Fruit fly (Drosophila melanogaster) whole organism, prepupa: ENCODE data around the gene Stt3A.

ENCODE experiments used
- Blimp-1 ChIP-seq: fragments of 200-800 bp; sonication (Bioruptor generic); optimal IDR thresholded peaks from 3 replicates; lab custom pipeline; 2017; ENCODE audit warnings: missing biosample characterization, missing genetic modification characterization, mild to moderate bottlenecking, moderate library complexity, missing genetic modification reagents
- CG10631 ChIP-seq: fragments of 200-800 bp; sonication (Bioruptor generic); optimal IDR thresholded peaks from 2 replicates; lab custom pipeline; 2016; ENCODE audit warnings: missing biosample characterization, missing genetic modification characterization
- CG11294 ChIP-seq: fragments of 200-800 bp; sonication (Bioruptor generic); IDR thresholded peaks from 2 replicates; pipeline ENCODE4 v1.3.6; 2022; ENCODE audit warnings: missing biosample characterization, missing genetic modification characterization
- CG11762 ChIP-seq: fragments of 200-800 bp; sonication (Bioruptor generic); optimal IDR thresholded peaks from 3 replicates; lab custom pipeline; 2016; ENCODE audit warnings: missing biosample characterization, missing genetic modification characterization; ENCODE audit not compliant: insufficient read depth
- CG15336 ChIP-seq: fragments of 200-800 bp; sonication (Bioruptor generic); IDR thresholded peaks from 2 replicates; pipeline ENCODE4 v1.3.6; 2022; ENCODE audit warnings: missing biosample characterization, missing genetic modification characterization
- CG16779 ChIP-seq: fragments of 200-800 bp; sonication (Bioruptor generic); optimal IDR thresholded peaks from 3 replicates; lab custom pipeline; 2017; ENCODE audit warnings: missing biosample characterization, mild to moderate bottlenecking, missing genetic modification characterization
- CG3032 ChIP-seq: fragments of 200-800 bp; optimal IDR thresholded peaks from 2 replicates; lab custom pipeline; 2019; ENCODE audit warnings: missing biosample characterization, mild to moderate bottlenecking, missing genetic modification characterization, moderate library complexity
- CG32006 ChIP-seq: fragments of 200-800 bp; sonication (Bioruptor generic); optimal IDR thresholded peaks from 3 replicates; lab custom pipeline; 2017; ENCODE audit warnings: missing biosample characterization, mild to moderate bottlenecking, missing genetic modification characterization
- CG34406 ChIP-seq: fragments of 200-800 bp; sonication (Bioruptor generic); optimal IDR thresholded peaks from 3 replicates; lab custom pipeline; 2016; ENCODE audit warnings: missing biosample characterization, missing genetic modification characterization
- CG3919 ChIP-seq: fragments of 200-800 bp; sonication (Bioruptor generic); optimal IDR thresholded peaks from 3 replicates; lab custom pipeline; 2016; ENCODE audit warnings: missing biosample characterization, missing genetic modification characterization
- CG6276 ChIP-seq: fragments of 200-800 bp; sonication (Bioruptor generic); optimal IDR thresholded peaks from 2 replicates; lab custom pipeline; 2017; ENCODE audit warnings: missing biosample characterization, mild to moderate bottlenecking, missing genetic modification characterization
- CG6792 ChIP-seq: fragments of 200-800 bp; sonication (Bioruptor generic); optimal IDR thresholded peaks from 3 replicates; lab custom pipeline; 2016; ENCODE audit warnings: missing biosample characterization, missing genetic modification characterization
- CG6808 ChIP-seq: fragments of 200-800 bp; sonication (Bioruptor generic); optimal IDR thresholded peaks from 3 replicates; lab custom pipeline; 2017; ENCODE audit warnings: missing biosample characterization, missing genetic modification characterization, mild to moderate bottlenecking, moderate library complexity, missing genetic modification reagents
- CG6854 ChIP-seq: fragments of 200-800 bp; sonication (Bioruptor generic); optimal IDR thresholded peaks from 2 replicates; lab custom pipeline; 2017; ENCODE audit warnings: missing biosample characterization, mild to moderate bottlenecking, missing genetic modification characterization
- CG7368 ChIP-seq: fragments of 200-800 bp; sonication (Bioruptor generic); optimal IDR thresholded peaks from 3 replicates; lab custom pipeline; 2016; ENCODE audit warnings: missing biosample characterization, missing genetic modification characterization
- CG8632 ChIP-seq: fragments of 200-800 bp; sonication (Bioruptor generic); optimal IDR thresholded peaks from 3 replicates; lab custom pipeline; 2016; ENCODE audit warnings: missing biosample characterization, missing genetic modification characterization
- CG9139 ChIP-seq: fragments of 200-800 bp; sonication (Bioruptor generic); optimal IDR thresholded peaks from 3 replicates; lab custom pipeline; 2017; ENCODE audit warnings: missing biosample characterization, mild to moderate bottlenecking, missing genetic modification characterization
- Eip75B ChIP-seq: fragments of 200-800 bp; sonication (Bioruptor generic); optimal IDR thresholded peaks from 3 replicates; lab custom pipeline; 2016; ENCODE audit warnings: missing biosample characterization, missing genetic modification characterization
- Eip78C ChIP-seq: fragments of 200-800 bp; sonication (Bioruptor generic); peaks from one replicate; lab custom pipeline; 2016; ENCODE audit warnings: missing biosample characterization, missing genetic modification characterization
- Eip93F ChIP-seq: fragments of 200-800 bp; sonication (Bioruptor generic); optimal IDR thresholded peaks from 2 replicates; lab custom pipeline; 2016; ENCODE audit warnings: missing biosample characterization, mild to moderate bottlenecking, missing genetic modification characterization
- Ets21C ChIP-seq: fragments of 200-800 bp; sonication (Bioruptor generic); optimal IDR thresholded peaks from 3 replicates; lab custom pipeline; 2016; ENCODE audit warnings: missing biosample characterization, missing genetic modification characterization
- Gug ChIP-seq: fragments of 200-800 bp; sonication (Bioruptor generic); IDR thresholded peaks from 2 replicates; pipeline ENCODE4 v1.3.6; 2022; ENCODE audit warnings: missing biosample characterization, missing genetic modification characterization
- Hr38 ChIP-seq: sonication (Bioruptor generic); optimal IDR thresholded peaks from 2 replicates; lab custom pipeline; 2016; ENCODE audit warnings: missing biosample characterization, missing genetic modification characterization
- Hr4 ChIP-seq: fragments of 200-800 bp; sonication (Bioruptor generic); optimal IDR thresholded peaks from 3 replicates; lab custom pipeline; 2016; ENCODE audit warnings: missing biosample characterization, missing genetic modification characterization
- OdsH ChIP-seq: fragments of 200-800 bp; sonication (Bioruptor generic); optimal IDR thresholded peaks from 3 replicates; lab custom pipeline; 2016; ENCODE audit warnings: missing biosample characterization, missing genetic modification characterization
- Smox ChIP-seq: fragments of 200-800 bp; sonication (Bioruptor generic); optimal IDR thresholded peaks from 3 replicates; lab custom pipeline; 2016; ENCODE audit warnings: missing biosample characterization, missing genetic modification characterization
- Sox102F ChIP-seq: fragments of 200-800 bp; sonication (Bioruptor generic); optimal IDR thresholded peaks from 2 replicates; lab custom pipeline; 2016; ENCODE audit warnings: missing biosample characterization, mild to moderate bottlenecking, missing genetic modification characterization
- Sox14 ChIP-seq: fragments of 200-800 bp; sonication (Bioruptor generic); optimal IDR thresholded peaks from 3 replicates; lab custom pipeline; 2016; ENCODE audit warnings: missing biosample characterization, missing genetic modification characterization
- Sox15 ChIP-seq: fragments of 200-800 bp; sonication (Bioruptor generic); optimal IDR thresholded peaks from 3 replicates; lab custom pipeline; 2016; ENCODE audit warnings: missing biosample characterization, missing genetic modification characterization
- achi ChIP-seq: fragments of 200-800 bp; sonication (Bioruptor generic); optimal IDR thresholded peaks from 3 replicates; lab custom pipeline; 2016; ENCODE audit warnings: missing biosample characterization, missing genetic modification characterization
- acj6 ChIP-seq: fragments of 200-800 bp; sonication (Bioruptor generic); optimal IDR thresholded peaks from 3 replicates; lab custom pipeline; 2016; ENCODE audit warnings: missing biosample characterization, missing genetic modification characterization
- cyc ChIP-seq: fragments of 200-800 bp; sonication (Bioruptor generic); optimal IDR thresholded peaks from 3 replicates; lab custom pipeline; 2016; ENCODE audit warnings: missing biosample characterization, missing genetic modification characterization
- dac ChIP-seq: fragments of 200-800 bp; sonication (Bioruptor generic); optimal IDR thresholded peaks from 2 replicates; lab custom pipeline; 2017; ENCODE audit warnings: missing biosample characterization, mild to moderate bottlenecking, missing genetic modification characterization
- dsx ChIP-seq: fragments of 200-800 bp; optimal IDR thresholded peaks from 3 replicates; lab custom pipeline; 2019; ENCODE audit warnings: missing biosample characterization, mild to moderate bottlenecking, missing genetic modification characterization, moderate library complexity; ENCODE audit not compliant: poor library complexity, severe bottlenecking
- esn ChIP-seq: fragments of 200-800 bp; sonication (Bioruptor generic); optimal IDR thresholded peaks from 2 replicates; lab custom pipeline; 2016; ENCODE audit warnings: missing biosample characterization, mild to moderate bottlenecking, missing genetic modification characterization, moderate library complexity
- fd59A ChIP-seq: fragments of 200-800 bp; sonication (Bioruptor generic); optimal IDR thresholded peaks from 2 replicates; lab custom pipeline; 2017; ENCODE audit warnings: missing biosample characterization, mild to moderate bottlenecking, missing genetic modification characterization, missing genetic modification reagents
- fd85E ChIP-seq: fragments of 200-800 bp; sonication (Bioruptor generic); optimal IDR thresholded peaks from 3 replicates; lab custom pipeline; 2016; ENCODE audit warnings: missing biosample characterization, missing genetic modification characterization
- fkh ChIP-seq: fragments of 200-800 bp; sonication (Bioruptor generic); optimal IDR thresholded peaks from 3 replicates; lab custom pipeline; 2017; ENCODE audit warnings: missing biosample characterization, mild to moderate bottlenecking, missing genetic modification characterization, moderate library complexity
- lz ChIP-seq: fragments of 200-800 bp; sonication (Bioruptor generic); optimal IDR thresholded peaks from 3 replicates; lab custom pipeline; 2016; ENCODE audit warnings: missing biosample characterization, missing genetic modification characterization
- net ChIP-seq: fragments of 200-800 bp; sonication (Bioruptor generic); optimal IDR thresholded peaks from 3 replicates; lab custom pipeline; 2016; ENCODE audit warnings: missing biosample characterization, missing genetic modification characterization
- pdm3 ChIP-seq: fragments of 200-800 bp; sonication (Bioruptor generic); optimal IDR thresholded peaks from 3 replicates; lab custom pipeline; 2016; ENCODE audit warnings: missing biosample characterization, missing genetic modification characterization
- spab ChIP-seq: fragments of 200-800 bp; sonication (Bioruptor generic); optimal IDR thresholded peaks from 2 replicates; lab custom pipeline; 2017; ENCODE audit warnings: missing biosample characterization, mild to moderate bottlenecking, missing genetic modification characterization, missing genetic modification reagents
- svp ChIP-seq: fragments of 200-800 bp; sonication (Bioruptor generic); peaks from one replicate; lab custom pipeline; 2016; ENCODE audit warnings: missing biosample characterization, missing genetic modification characterization
- topi ChIP-seq: fragments of 200-800 bp; sonication (Bioruptor generic); optimal IDR thresholded peaks from 3 replicates; lab custom pipeline; 2016; ENCODE audit warnings: missing biosample characterization, missing genetic modification characterization
- vri ChIP-seq: fragments of 200-800 bp; sonication (Bioruptor generic); optimal IDR thresholded peaks from 3 replicates; lab custom pipeline; 2016; ENCODE audit warnings: missing biosample characterization, mild to moderate bottlenecking, missing genetic modification characterization

Stt3A gene

DNA sequence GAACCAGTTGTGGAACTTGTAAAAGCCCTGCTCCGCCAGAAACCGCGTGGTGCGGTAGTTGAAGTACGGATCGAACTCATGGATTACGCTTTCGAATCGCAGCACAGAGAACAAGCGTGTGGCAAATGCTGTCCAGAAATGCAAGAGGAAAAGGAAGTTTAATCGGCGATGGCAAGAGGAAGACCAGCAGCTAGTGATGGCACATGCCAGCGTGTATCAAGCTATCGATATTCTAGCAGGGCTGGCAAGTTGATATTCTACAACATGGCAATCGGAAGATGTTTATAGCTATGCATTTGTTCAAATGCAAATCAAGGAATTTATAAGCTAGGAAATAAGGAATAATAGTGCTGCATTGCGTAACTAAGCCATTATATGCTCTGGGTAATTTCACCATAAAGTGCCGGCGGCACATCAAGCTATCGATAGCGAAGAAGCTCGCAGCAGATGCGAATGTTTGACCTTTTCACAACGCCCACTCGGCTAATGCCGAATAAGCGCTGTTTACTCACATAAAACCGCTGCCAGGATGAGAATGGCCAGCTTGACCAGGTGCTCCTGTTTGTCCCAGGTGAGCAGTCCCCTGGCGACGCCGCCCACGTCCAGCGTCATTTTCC, 530 bp downstream of the Stt3A start (continued):
- TF ChIP-seq Eip78C (GFP tag; lab: Kevin White, UChicago) = peak; percentile 81
- peak; percentile 28 for TF ChIP-seq CG10631 (GFP tag; lab: Kevin White, UChicago)
- peak; percentile 67 for TF ChIP-seq fd85E (GFP tag; lab: Kevin White, UChicago)
- TF ChIP-seq CG6792 (GFP tag; lab: Kevin White, UChicago) = peak; percentile 48
- TF ChIP-seq Hr38 = no peak
- TF ChIP-seq fd59A (GFP tag; lab: Kevin White, UChicago) = peak; percentile 40
- peak; percentile 68 for TF ChIP-seq lz (GFP tag; lab: Kevin White, UChicago)
- peak; percentile 45 for TF ChIP-seq dac
- TF ChIP-seq CG3919 = peak; percentile 84
- TF ChIP-seq, all 60 proteins: peak for 54

DNA sequence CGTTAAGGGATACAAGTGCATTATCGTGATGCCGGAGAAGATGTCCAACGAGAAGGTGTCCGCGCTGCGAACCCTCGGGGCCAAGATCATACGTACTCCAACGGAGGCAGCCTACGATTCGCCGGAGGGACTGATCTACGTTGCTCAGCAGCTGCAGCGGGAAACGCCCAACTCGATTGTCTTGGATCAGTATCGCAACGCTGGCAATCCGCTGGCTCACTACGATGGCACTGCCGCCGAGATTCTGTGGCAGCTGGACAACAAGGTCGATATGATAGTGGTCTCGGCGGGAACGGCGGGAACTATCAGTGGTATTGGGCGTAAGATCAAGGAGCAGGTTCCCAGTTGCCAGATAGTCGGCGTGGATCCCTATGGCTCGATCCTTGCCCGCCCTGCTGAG, 6.0 kb downstream of the Stt3A start:
- no peak for TF ChIP-seq net (GFP tag; lab: Kevin White, UChicago)
- no peak for TF ChIP-seq cyc
- no peak for TF ChIP-seq Hr4 (GFP tag; lab: Kevin White, UChicago)
- no peak for TF ChIP-seq Sox102F (GFP tag; lab: Kevin White, UChicago)
- no peak for TF ChIP-seq fd85E (GFP tag; lab: Kevin White, UChicago)
- no peak for TF ChIP-seq acj6 (GFP tag; lab: Kevin White, UChicago)

DNA sequence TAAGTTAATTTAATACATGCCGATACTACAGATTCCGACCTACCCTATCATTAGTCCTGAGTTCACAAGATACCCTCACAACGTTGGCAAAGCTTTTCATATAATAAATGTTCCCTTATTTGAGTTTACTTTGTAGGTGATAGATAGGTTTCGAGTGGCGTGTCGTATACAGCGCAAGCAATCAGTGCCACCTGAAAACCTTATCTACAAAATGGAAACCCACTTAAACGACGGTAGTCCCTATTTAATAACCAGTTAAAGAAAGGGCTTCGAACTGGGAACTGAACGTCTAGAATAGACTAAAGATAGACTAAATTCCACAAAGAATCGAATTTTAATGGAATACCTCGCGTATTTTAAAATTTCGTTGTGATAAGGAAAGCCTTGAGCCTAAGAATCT, 7.6 kb downstream of the Stt3A start:
- no peak for TF ChIP-seq CG34406 (GFP tag; lab: Kevin White, UChicago)
- no peak for TF ChIP-seq Sox15 (GFP tag; lab: Kevin White, UChicago)
- TF ChIP-seq OdsH (GFP tag; lab: Kevin White, UChicago) = no peak
- TF ChIP-seq CG7368 (GFP tag; lab: Kevin White, UChicago) = no peak
- TF ChIP-seq CG11294 (GFP tag; lab: Robert Waterston, UW) = no peak
- no peak for TF ChIP-seq Eip93F (GFP tag; lab: Kevin White, UChicago)
- TF ChIP-seq dac = no peak
- no peak for TF ChIP-seq CG3919
- no peak for TF ChIP-seq net (GFP tag; lab: Kevin White, UChicago)
- no peak for TF ChIP-seq CG6276 (GFP tag; lab: Kevin White, UChicago)
- no peak for TF ChIP-seq vri (GFP tag; lab: Kevin White, UChicago)
- TF ChIP-seq Sox14 (GFP tag; lab: Kevin White, UChicago) = no peak
- no peak for TF ChIP-seq Ets21C (GFP tag; lab: Kevin White, UChicago)
- no peak for TF ChIP-seq CG15336 (GFP tag; lab: Robert Waterston, UW)

DNA sequence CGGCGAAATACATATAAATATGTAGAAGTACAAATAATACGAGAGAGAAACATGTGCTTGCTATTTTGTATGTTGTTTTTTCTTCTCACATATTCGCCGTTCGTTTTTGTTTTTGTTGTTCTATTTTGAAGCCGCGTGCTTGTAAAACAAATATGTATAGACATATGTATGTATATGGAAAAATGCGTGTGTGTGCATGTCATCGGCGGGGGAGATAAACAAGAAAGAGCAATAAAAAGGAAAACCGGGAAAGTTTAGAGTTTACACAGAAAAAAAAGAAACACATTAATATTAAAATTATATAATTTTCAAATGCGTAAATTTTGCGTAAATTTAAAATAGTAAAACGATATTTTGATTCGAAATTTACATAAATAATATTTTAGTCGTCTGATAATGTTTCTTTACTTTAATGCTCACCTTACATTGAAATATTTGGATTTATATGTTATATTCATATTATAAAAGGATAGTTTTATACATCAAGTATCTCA, 8.2 kb downstream of the Stt3A start:
- TF ChIP-seq fkh (GFP tag; lab: Kevin White, UChicago) (peak; percentile 72), CG6808 (GFP tag; lab: Kevin White, UChicago) (peak; percentile 53), CG32006 (GFP tag; lab: Kevin White, UChicago) (no peak), svp (GFP tag; lab: Kevin White, UChicago) (no peak), Eip75B (no peak), fd59A (GFP tag; lab: Kevin White, UChicago) (no peak), Hr4 (GFP tag; lab: Kevin White, UChicago) (peak; percentile 0), esn (GFP tag; lab: Kevin White, UChicago) (no peak), Sox15 (GFP tag; lab: Kevin White, UChicago) (no peak), Blimp-1 (GFP tag; lab: Kevin White, UChicago) (no peak), CG11762 (GFP tag; lab: Kevin White, UChicago) (no peak), CG8632 (GFP tag; lab: Kevin White, UChicago) (no peak), dsx (peak; percentile 45), CG6854 (GFP tag; lab: Kevin White, UChicago) (no peak), topi (no peak), CG9139 (GFP tag; lab: Kevin White, UChicago) (peak; percentile 20), Smox (GFP tag; lab: Kevin White, UChicago) (no peak), Gug (GFP tag; lab: Robert Waterston, UW) (peak; percentile 41; the same call in 1 of the 2 replicates), CG3919 (no peak), spab (GFP tag; lab: Kevin White, UChicago) (no peak), CG3032 (tag; lab: Kevin White, UChicago) (peak; percentile 51), net (GFP tag; lab: Kevin White, UChicago) (peak; percentile 26), OdsH (GFP tag; lab: Kevin White, UChicago) (no peak), pdm3 (no peak), CG16779 (tag; lab: Kevin White, UChicago) (peak; percentile 65), lz (GFP tag; lab: Kevin White, UChicago) (no peak), achi (GFP tag; lab: Kevin White, UChicago) (no peak)
